Worm (Caenorhabditis elegans) whole organism, L3 larva: ENCODE measurements around the gene Y43F8B.7.

Experiments
- R02D3.7 ChIP-seq: fragments of 150-350 bp; optimal IDR thresholded peaks from 2 replicates; lab custom pipeline; 2014; ENCODE audit warnings: missing biosample characterization, missing genetic modification characterization
- ZK546.5 ChIP-seq: sonication (generic microtip); optimal IDR thresholded peaks from 2 replicates; lab custom pipeline; 2017; ENCODE audit warnings: missing biosample characterization, missing genetic modification characterization
- ama-1 ChIP-seq: fragments of 150-350 bp; optimal IDR thresholded peaks from 2 replicates; lab custom pipeline; 2018
- ceh-16 ChIP-seq: sonication (generic microtip); optimal IDR thresholded peaks from 2 replicates; lab custom pipeline; 2017; ENCODE audit warnings: missing biosample characterization, missing genetic modification characterization
- ceh-28 ChIP-seq: fragments of 150-350 bp; optimal IDR thresholded peaks from 2 replicates; lab custom pipeline; 2014; ENCODE audit warnings: missing biosample characterization, missing genetic modification reagents, missing genetic modification characterization
- ceh-82 ChIP-seq: fragments of 150-350 bp; optimal IDR thresholded peaks from 2 replicates; lab custom pipeline; 2014; ENCODE audit warnings: missing biosample characterization, missing genetic modification characterization
- daf-12 ChIP-seq: fragments of 150-350 bp; optimal IDR thresholded peaks from 2 replicates; lab custom pipeline; 2014; ENCODE audit warnings: missing biosample characterization, missing genetic modification reagents, missing genetic modification characterization
- egl-5 ChIP-seq: fragments of 150-350 bp; optimal IDR thresholded peaks from 2 replicates; lab custom pipeline; 2017; ENCODE audit warnings: missing biosample characterization, missing genetic modification reagents, missing genetic modification characterization, inconsistent platforms
- elt-1 ChIP-seq: fragments of 150-350 bp; optimal IDR thresholded peaks from 2 replicates; lab custom pipeline; 2014; ENCODE audit warnings: missing biosample characterization, missing genetic modification characterization
- elt-2 ChIP-seq: sonication (generic microtip); optimal IDR thresholded peaks from 2 replicates; lab custom pipeline; 2016; ENCODE audit warnings: missing genetic modification reagents, mild to moderate bottlenecking, missing genetic modification characterization, missing compliant biosample characterization
- elt-3 ChIP-seq, 3 experiments: fragments of 150-350 bp in 1 of 3; sonication (generic microtip) in 2 of 3; optimal IDR thresholded peaks; 2 replicates in 2 of 3; 4 replicates in 1 of 3; lab custom pipeline; 2014 to 2017; ENCODE audit warnings: missing biosample characterization in 3 of 3, missing genetic modification characterization in 3 of 3
- eor-1 ChIP-seq, 2 experiments: fragments of 150-350 bp; optimal IDR thresholded peaks; 2 replicates each; lab custom pipeline; 2014 to 2018; ENCODE audit warnings: missing biosample characterization in 2 of 2, missing genetic modification characterization in 2 of 2
- fkh-2 ChIP-seq: fragments of 150-350 bp; optimal IDR thresholded peaks from 2 replicates; lab custom pipeline; 2014; ENCODE audit warnings: missing biosample characterization, missing genetic modification reagents, missing genetic modification characterization
- fos-1 ChIP-seq: fragments of 150-350 bp; optimal IDR thresholded peaks from 2 replicates; lab custom pipeline; 2014; ENCODE audit warnings: missing biosample characterization, missing genetic modification characterization
- jun-1 ChIP-seq: fragments of 150-350 bp; optimal IDR thresholded peaks from 2 replicates; lab custom pipeline; 2014; ENCODE audit warnings: missing biosample characterization, missing genetic modification reagents, missing genetic modification characterization
- lin-39 ChIP-seq: fragments of 150-350 bp; optimal IDR thresholded peaks from 2 replicates; lab custom pipeline; 2018; ENCODE audit warnings: missing biosample characterization, missing genetic modification reagents, missing genetic modification characterization
- lsy-12 ChIP-seq: sonication (generic microtip); optimal IDR thresholded peaks from 2 replicates; lab custom pipeline; 2016; ENCODE audit warnings: mild to moderate bottlenecking, missing genetic modification characterization, missing compliant biosample characterization
- mml-1 ChIP-seq: fragments of 150-350 bp; sonication (generic microtip); optimal IDR thresholded peaks from 3 replicates; lab custom pipeline; 2014; ENCODE audit warnings: missing biosample characterization, missing genetic modification characterization
- nhr-11 ChIP-seq: fragments of 150-350 bp; optimal IDR thresholded peaks from 2 replicates; lab custom pipeline; 2014; ENCODE audit warnings: missing biosample characterization, missing genetic modification characterization
- nhr-12 ChIP-seq: fragments of 150-350 bp; optimal IDR thresholded peaks from 2 replicates; lab custom pipeline; 2014; ENCODE audit warnings: missing biosample characterization, missing genetic modification characterization
- nhr-25 ChIP-seq: sonication (generic microtip); optimal IDR thresholded peaks from 2 replicates; lab custom pipeline; 2017; ENCODE audit warnings: missing biosample characterization, missing genetic modification characterization
- nhr-43 ChIP-seq: sonication (generic microtip); optimal IDR thresholded peaks from 2 replicates; lab custom pipeline; 2016; ENCODE audit warnings: mild to moderate bottlenecking, missing genetic modification characterization, missing compliant biosample characterization; ENCODE audit not compliant: poor library complexity, severe bottlenecking
- nhr-67 ChIP-seq: fragments of 150-350 bp; optimal IDR thresholded peaks from 2 replicates; lab custom pipeline; 2014; ENCODE audit warnings: missing biosample characterization, missing genetic modification characterization
- nhr-76 ChIP-seq: fragments of 150-350 bp; sonication (generic microtip); optimal IDR thresholded peaks from 5 replicates; lab custom pipeline; 2014; ENCODE audit warnings: missing biosample characterization, missing genetic modification characterization
- pha-4 ChIP-seq: fragments of 150-350 bp; optimal IDR thresholded peaks from 2 replicates; lab custom pipeline; 2014; ENCODE audit warnings: missing biosample characterization, missing genetic modification reagents, missing genetic modification characterization
- pqm-1 ChIP-seq: fragments of 150-350 bp; optimal IDR thresholded peaks from 2 replicates; lab custom pipeline; 2017; ENCODE audit warnings: missing biosample characterization, missing genetic modification characterization, inconsistent platforms
- sea-2 ChIP-seq: fragments of 150-350 bp; sonication (generic microtip); optimal IDR thresholded peaks from 4 replicates; lab custom pipeline; 2014; ENCODE audit warnings: missing biosample characterization, missing genetic modification reagents, missing genetic modification characterization
- skn-1 ChIP-seq: fragments of 150-350 bp; optimal IDR thresholded peaks from 2 replicates; lab custom pipeline; 2014; ENCODE audit warnings: missing biosample characterization, missing genetic modification characterization
- snpc-4 ChIP-seq: fragments of 150-350 bp; optimal IDR thresholded peaks from 2 replicates; lab custom pipeline; 2014; ENCODE audit warnings: missing biosample characterization, missing genetic modification characterization
- unc-62 ChIP-seq: fragments of 150-350 bp; sonication (generic microtip); optimal IDR thresholded peaks from 4 replicates; lab custom pipeline; 2014; ENCODE audit warnings: missing biosample characterization, missing genetic modification reagents, missing genetic modification characterization
- zag-1 ChIP-seq: fragments of 150-350 bp; optimal IDR thresholded peaks from 2 replicates; lab custom pipeline; 2014; ENCODE audit warnings: missing biosample characterization, missing genetic modification characterization
- ztf-11 ChIP-seq: fragments of 150-350 bp; optimal IDR thresholded peaks from 2 replicates; lab custom pipeline; 2014; ENCODE audit warnings: missing biosample characterization, missing genetic modification characterization
- ztf-4 ChIP-seq: fragments of 150-350 bp; optimal IDR thresholded peaks from 2 replicates; lab custom pipeline; 2014; ENCODE audit warnings: missing biosample characterization, missing genetic modification characterization

Y43F8B.7 gene

DNA sequence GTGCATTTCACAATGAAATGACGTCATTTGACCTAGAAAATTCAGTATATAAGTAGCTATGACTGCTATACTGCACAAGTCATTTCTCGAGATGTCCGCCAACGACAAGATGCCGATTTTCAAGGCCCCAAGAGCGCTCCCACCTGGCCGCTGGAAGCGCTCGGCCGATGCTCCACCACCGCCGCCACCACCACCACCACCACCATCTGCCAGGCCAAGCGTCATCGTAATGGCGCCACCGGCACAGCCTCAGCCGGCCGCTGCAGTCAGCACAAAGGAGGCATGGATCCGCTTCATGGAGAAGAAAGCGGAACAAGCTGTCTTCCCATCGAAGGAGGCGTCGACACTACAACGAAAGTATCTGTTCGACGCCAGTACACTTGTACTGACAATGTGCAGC is 5.3 kb upstream of the Y43F8B.7 start, which contains the start of gene Y43F8B.28:
TSS of gene Y43F8B.28 (plus strand) at position 59 of the 400 bp plus-strand sequence.
- no peak for TF ChIP-seq nhr-25
- TF ChIP-seq R02D3.7 (tag; lab: Kevin White, UChicago): no peak
- no peak for TF ChIP-seq pqm-1 (tag; lab: Kevin White, UChicago)
- no peak for TF ChIP-seq lin-39 (tag; lab: Kevin White, UChicago)
- TF ChIP-seq elt-2 (tag; lab: Kevin White, UChicago): no peak
- no peak for TF ChIP-seq ama-1

DNA sequence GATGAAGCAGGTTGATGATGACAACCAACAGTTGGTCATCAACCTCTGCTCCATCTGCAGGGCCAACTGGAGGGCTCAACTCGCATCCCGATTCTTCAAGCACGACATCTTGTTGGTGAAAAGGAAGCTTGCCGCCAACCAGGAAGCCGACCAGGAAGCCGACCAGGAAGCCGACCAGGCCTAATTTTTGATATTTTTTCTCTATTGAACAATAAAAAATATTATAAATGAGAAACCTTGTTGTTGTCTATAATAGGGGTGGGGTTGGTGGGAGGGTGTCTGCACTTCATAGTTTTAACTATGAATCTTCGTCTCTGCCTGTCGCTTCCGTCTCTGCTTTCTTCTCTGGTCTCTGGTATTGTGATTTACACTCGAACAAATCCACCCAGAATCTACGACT is 4.9 kb upstream of the Y43F8B.7 start, which contains the start of gene Y43F8B.18:
TSS of gene Y43F8B.18 (plus strand) at position 301 of the 400 bp plus-strand sequence.
- no peak for TF ChIP-seq skn-1 (tag; lab: Kevin White, UChicago)
- TF ChIP-seq sea-2: no peak
- TF ChIP-seq eor-1 (tag; optimal IDR thresholded peaks at IDR 0.05; lab: Kevin White, UChicago): no peak
- TF ChIP-seq nhr-11 (tag; lab: Kevin White, UChicago): no peak
- TF ChIP-seq nhr-67 (tag; lab: Kevin White, UChicago): no peak
- TF ChIP-seq lsy-12 (tag; lab: Kevin White, UChicago): no peak
- TF ChIP-seq elt-3 (tag; optimal IDR thresholded peaks at IDR 0.05; lab: Kevin White, UChicago): no peak
- no peak for TF ChIP-seq pha-4 (tag; lab: Kevin White, UChicago)
- TF ChIP-seq ceh-28 (tag; lab: Kevin White, UChicago): no peak
- no peak for TF ChIP-seq ama-1
- no peak for TF ChIP-seq unc-62 (GFP tag; lab: Kevin White, UChicago)
- no peak for TF ChIP-seq zag-1 (tag; lab: Kevin White, UChicago)
- TF ChIP-seq nhr-76 (tag; lab: Kevin White, UChicago): no peak
- TF ChIP-seq ztf-11 (tag; lab: Kevin White, UChicago): no peak
- TF ChIP-seq elt-2 (tag; lab: Kevin White, UChicago): no peak
- no peak for TF ChIP-seq R02D3.7 (tag; lab: Kevin White, UChicago)
- TF ChIP-seq fos-1 (tag; lab: Kevin White, UChicago): no peak
- TF ChIP-seq egl-5: no peak
- no peak for TF ChIP-seq nhr-12
- TF ChIP-seq ZK546.5 (tag; lab: Kevin White, UChicago): no peak

DNA sequence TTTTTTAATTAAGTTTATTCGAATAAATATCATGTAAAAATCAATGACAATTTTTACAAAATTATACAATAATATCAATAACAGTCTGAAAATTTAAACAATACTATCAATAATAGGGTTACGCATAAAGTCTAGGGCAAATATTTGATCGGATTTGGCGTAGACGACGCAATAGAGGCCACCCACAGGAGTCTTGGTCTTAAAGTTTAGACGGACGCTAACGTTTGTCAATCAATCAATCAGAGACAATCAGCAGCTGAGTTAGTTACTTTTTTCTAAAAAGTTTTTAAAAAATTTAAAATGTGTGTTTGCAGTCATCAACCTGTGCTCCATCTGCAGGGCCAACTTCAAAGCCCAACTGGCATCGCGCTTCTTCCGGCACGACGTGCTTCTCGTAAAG is 741 bp downstream of the Y43F8B.7 start, which contains the start of gene Y43F8B.29:
TSS of gene Y43F8B.29 (plus strand) at position 301 of the 400 bp plus-strand sequence.
- no peak for TF ChIP-seq jun-1 (tag; lab: Kevin White, UChicago)
- TF ChIP-seq, all 47 proteins: peak for 0

DNA sequence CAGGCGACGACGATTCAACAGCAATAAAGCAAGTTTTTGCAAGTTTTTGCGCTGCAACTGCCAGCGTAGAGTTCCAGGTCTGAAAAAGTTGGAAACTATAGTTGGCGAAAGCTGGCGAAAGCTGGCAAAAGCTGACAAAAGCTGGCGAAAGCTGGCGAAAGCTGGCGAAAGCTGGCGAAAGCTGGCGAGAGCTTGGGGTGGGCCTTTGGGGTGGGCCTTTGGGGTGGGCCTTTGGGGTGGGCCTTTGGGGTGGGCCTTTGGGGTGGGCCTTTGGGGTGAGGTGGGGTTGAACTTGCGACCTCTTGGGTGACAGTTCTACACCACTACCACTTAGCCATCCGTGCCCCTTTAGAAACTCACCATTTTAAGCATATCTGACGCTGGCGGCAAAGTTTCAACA is 4.6 kb downstream of the Y43F8B.7 start:
- TF ChIP-seq ceh-82 (tag; lab: Kevin White, UChicago): no peak
- no peak for TF ChIP-seq nhr-11 (tag; lab: Kevin White, UChicago)
- no peak for TF ChIP-seq ceh-16
- no peak for TF ChIP-seq skn-1 (tag; lab: Kevin White, UChicago)
- no peak for TF ChIP-seq elt-1 (tag; lab: Kevin White, UChicago)
- TF ChIP-seq pha-4 (tag; lab: Kevin White, UChicago): no peak

DNA sequence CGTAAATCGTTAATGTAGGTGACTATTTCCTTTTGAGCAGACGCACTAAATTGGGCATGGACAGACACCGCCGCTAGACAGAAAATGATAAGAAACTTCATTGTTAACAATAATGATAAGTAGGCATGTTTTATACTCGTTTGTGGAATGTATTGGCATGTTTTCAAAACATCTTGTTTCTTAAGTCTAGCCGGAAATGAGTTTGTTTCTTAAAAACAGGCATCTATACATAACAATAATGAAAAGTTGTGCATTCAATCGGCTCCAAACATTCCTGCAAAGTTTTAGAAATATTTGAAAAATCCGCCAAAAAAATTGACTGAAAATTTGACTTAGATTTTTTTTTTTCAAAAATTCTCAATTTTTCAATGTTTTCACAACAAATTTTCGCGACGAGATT is 5.0 kb downstream of the Y43F8B.7 start, which contains the start of gene scl-21:
TSS of gene scl-21 (minus strand) at position 101 of the 400 bp plus-strand sequence.
- TF ChIP-seq ztf-4 (tag; lab: Kevin White, UChicago): no peak
- TF ChIP-seq fkh-2: no peak
- no peak for TF ChIP-seq nhr-76 (tag; lab: Kevin White, UChicago)
- no peak for TF ChIP-seq daf-12 (tag; lab: Kevin White, UChicago)
- TF ChIP-seq nhr-43 (tag; lab: Kevin White, UChicago): no peak
- no peak for TF ChIP-seq sea-2
- TF ChIP-seq R02D3.7 (tag; lab: Kevin White, UChicago): no peak
- no peak for TF ChIP-seq mml-1 (tag; lab: Kevin White, UChicago)
- TF ChIP-seq elt-1 (tag; lab: Kevin White, UChicago): no peak
- no peak for TF ChIP-seq lsy-12 (tag; lab: Kevin White, UChicago)
- no peak for TF ChIP-seq elt-3 (tag; optimal IDR thresholded peaks at IDR 0.05; lab: Kevin White, UChicago)
- no peak for TF ChIP-seq snpc-4
- TF ChIP-seq, all 47 proteins: peak for 0
